Fruit fly (Drosophila melanogaster) whole organism, embryonic: ENCODE data around the gene frj.

ENCODE experiments used
- Adf1 ChIP-seq: fragments of 200-800 bp; sonication (Bioruptor generic); IDR thresholded peaks from 2 replicates; pipeline ENCODE4 v1.3.6; 2022; ENCODE audit warnings: missing biosample characterization, missing genetic modification characterization
- Bdp1 ChIP-seq: fragments of 200-800 bp; sonication (Bioruptor generic); optimal IDR thresholded peaks from 3 replicates; lab custom pipeline; 2016; ENCODE audit warnings: missing biosample characterization, missing genetic modification characterization
- CG10462 ChIP-seq: fragments of 200-800 bp; sonication (Bioruptor generic); optimal IDR thresholded peaks from 2 replicates; lab custom pipeline; 2016; ENCODE audit warnings: missing biosample characterization, missing genetic modification characterization
- CG11696 ChIP-seq: fragments of 200-800 bp; sonication (Bioruptor generic); IDR thresholded peaks from 2 replicates; pipeline ENCODE4 v1.3.6; 2022; ENCODE audit warnings: missing biosample characterization, missing genetic modification characterization
- CG13123 ChIP-seq: fragments of 200-800 bp; sonication (Bioruptor generic); optimal IDR thresholded peaks from 2 replicates; lab custom pipeline; 2016; ENCODE audit warnings: missing biosample characterization, missing genetic modification characterization
- CG13287 ChIP-seq: fragments of 200-800 bp; sonication (Bioruptor generic); IDR thresholded peaks from 2 replicates; pipeline ENCODE4 v1.3.6; 2022; ENCODE audit warnings: missing biosample characterization, missing genetic modification characterization; ENCODE audit not compliant: partially characterized antibody
- CG14014 ChIP-seq: fragments of 200-800 bp; sonication (Bioruptor generic); IDR thresholded peaks from 2 replicates; pipeline ENCODE4 v1.3.6; 2022; ENCODE audit warnings: missing biosample characterization, missing genetic modification characterization
- CG17186 ChIP-seq: fragments of 200-800 bp; sonication (Bioruptor generic); optimal IDR thresholded peaks from 3 replicates; lab custom pipeline; 2017; ENCODE audit warnings: missing biosample characterization, missing genetic modification reagents, missing genetic modification characterization
- CG1832 ChIP-seq: fragments of 200-800 bp; sonication (Bioruptor generic); optimal IDR thresholded peaks from 2 replicates; lab custom pipeline; 2017; ENCODE audit warnings: missing biosample characterization, mild to moderate bottlenecking, missing genetic modification characterization, inconsistent platforms
- CG2202 ChIP-seq: fragments of 200-800 bp; sonication (Bioruptor generic); optimal IDR thresholded peaks from 2 replicates; lab custom pipeline; 2018; ENCODE audit warnings: missing biosample characterization, mild to moderate bottlenecking, missing genetic modification characterization
- CG30020 ChIP-seq: fragments of 200-800 bp; optimal IDR thresholded peaks from 2 replicates; lab custom pipeline; 2019; ENCODE audit warnings: missing biosample characterization, mild to moderate bottlenecking, missing genetic modification characterization, moderate library complexity
- CG32767 ChIP-seq: fragments of 200-800 bp; sonication (Bioruptor generic); IDR thresholded peaks from 2 replicates; pipeline ENCODE4 v1.3.6; 2022; ENCODE audit warnings: missing biosample characterization, missing genetic modification characterization
- CG33213 ChIP-seq: fragments of 200-800 bp; sonication (Bioruptor generic); optimal IDR thresholded peaks from 3 replicates; lab custom pipeline; 2016; ENCODE audit warnings: missing biosample characterization, missing genetic modification characterization
- CG42726 ChIP-seq: fragments of 200-800 bp; sonication (Bioruptor generic); IDR thresholded peaks from 2 replicates; pipeline ENCODE4 v1.3.6; 2022; ENCODE audit warnings: missing biosample characterization, missing genetic modification characterization; ENCODE audit not compliant: partially characterized antibody
- CG4360 ChIP-seq: fragments of 200-800 bp; sonication (Bioruptor generic); IDR thresholded peaks from 2 replicates; pipeline ENCODE4 v1.3.6; 2022; ENCODE audit warnings: missing biosample characterization, missing genetic modification characterization
- CG6175 ChIP-seq: fragments of 200-800 bp; sonication (Bioruptor generic); IDR thresholded peaks from 3 replicates; pipeline ENCODE4 v1.3.6; 2022; ENCODE audit warnings: missing biosample characterization, missing genetic modification characterization
- CG6791 ChIP-seq: fragments of 200-800 bp; sonication (Bioruptor generic); IDR thresholded peaks from 3 replicates; pipeline ENCODE4 v1.3.6; 2022; ENCODE audit warnings: missing biosample characterization, missing genetic modification characterization; ENCODE audit not compliant: partially characterized antibody
- CG6813 ChIP-seq: fragments of 200-800 bp; sonication (Bioruptor generic); optimal IDR thresholded peaks from 2 replicates; lab custom pipeline; 2017; ENCODE audit warnings: missing biosample characterization, missing genetic modification characterization, mild to moderate bottlenecking, moderate library complexity, missing genetic modification reagents
- CG7987 ChIP-seq: fragments of 200-800 bp; sonication (Bioruptor generic); optimal IDR thresholded peaks from 2 replicates; lab custom pipeline; 2018; ENCODE audit warnings: missing biosample characterization, mild to moderate bottlenecking, missing genetic modification characterization, moderate library complexity
- CG8281 ChIP-seq: fragments of 200-800 bp; sonication (Bioruptor generic); optimal IDR thresholded peaks from 2 replicates; lab custom pipeline; 2018; ENCODE audit warnings: missing biosample characterization, mild to moderate bottlenecking, missing genetic modification characterization, moderate library complexity
- CG8765 ChIP-seq: fragments of 200-800 bp; sonication (Bioruptor generic); IDR thresholded peaks from 2 replicates; pipeline ENCODE4 v1.3.6; 2022; ENCODE audit warnings: missing biosample characterization, missing genetic modification characterization
- E2f1 ChIP-seq: fragments of 200-800 bp; sonication (Bioruptor generic); IDR thresholded peaks from 2 replicates; pipeline ENCODE4 v1.3.6; 2022; ENCODE audit warnings: missing biosample characterization, missing genetic modification characterization
- Ets65A ChIP-seq: fragments of 200-800 bp; sonication (Bioruptor generic); peaks from one replicate; lab custom pipeline; 2016; ENCODE audit warnings: missing biosample characterization, missing genetic modification characterization
- Hr3 ChIP-seq: fragments of 200-800 bp; sonication (Bioruptor generic); optimal IDR thresholded peaks from 3 replicates; lab custom pipeline; 2016; ENCODE audit warnings: missing biosample characterization, missing genetic modification characterization
- NFAT ChIP-seq: fragments of 200-800 bp; sonication (Bioruptor generic); IDR thresholded peaks from 2 replicates; pipeline ENCODE4 v1.3.6; 2022; ENCODE audit warnings: missing biosample characterization, missing genetic modification characterization
- Oli ChIP-seq: fragments of 200-800 bp; sonication (Bioruptor generic); optimal IDR thresholded peaks from 2 replicates; lab custom pipeline; 2018; ENCODE audit warnings: missing biosample characterization, mild to moderate bottlenecking, missing genetic modification characterization, moderate library complexity
- Pdp1 ChIP-seq, 2 experiments: fragments of 200-800 bp; sonication (Bioruptor generic); optimal IDR thresholded peaks; 3 replicates each; lab custom pipeline; 2016; ENCODE audit warnings: missing biosample characterization in 2 of 2, missing genetic modification characterization in 2 of 2, mild to moderate bottlenecking in 1 of 2, moderate library complexity in 1 of 2
- Ravus ChIP-seq: fragments of 200-800 bp; sonication (Bioruptor generic); IDR thresholded peaks from 2 replicates; pipeline ENCODE4 v1.3.6; 2022; ENCODE audit warnings: missing biosample characterization, missing genetic modification characterization
- Tbp ChIP-seq: fragments of >200 bp; optimal IDR thresholded peaks from 2 replicates; lab custom pipeline; 2018; ENCODE audit warnings: missing biosample characterization, missing genetic modification characterization
- Usf ChIP-seq: fragments of 200-800 bp; sonication (Bioruptor generic); optimal IDR thresholded peaks from 2 replicates; lab custom pipeline; 2017; ENCODE audit warnings: missing genotype, missing biosample characterization, missing genetic modification characterization
- Vsx1 ChIP-seq: fragments of 200-800 bp; sonication (Bioruptor generic); optimal IDR thresholded peaks from 2 replicates; lab custom pipeline; 2017; ENCODE audit warnings: missing biosample characterization, mild to moderate bottlenecking, missing genetic modification characterization, missing genetic modification reagents
- ash1 ChIP-seq: fragments of 200-800 bp; sonication (Bioruptor generic); optimal IDR thresholded peaks from 2 replicates; lab custom pipeline; 2018; ENCODE audit warnings: missing biosample characterization, mild to moderate bottlenecking, missing genetic modification characterization
- bowl ChIP-seq: fragments of 200-800 bp; sonication (Bioruptor generic); IDR thresholded peaks from 2 replicates; pipeline ENCODE4 v1.3.6; 2022; ENCODE audit warnings: missing biosample characterization, missing genetic modification characterization
- chif ChIP-seq, 2 experiments: fragments of 200-800 bp; sonication (Bioruptor generic); optimal IDR thresholded peaks; 3 replicates each; lab custom pipeline; 2016; ENCODE audit warnings: missing biosample characterization in 2 of 2, missing genetic modification characterization in 2 of 2
- crp ChIP-seq, 2 experiments: fragments of 200-800 bp; sonication (Bioruptor generic); optimal IDR thresholded peaks; 2 replicates in 1 of 2; 3 replicates in 1 of 2; lab custom pipeline; 2017; ENCODE audit warnings: missing biosample characterization in 2 of 2, missing genetic modification characterization in 2 of 2, mild to moderate bottlenecking in 1 of 2, moderate library complexity in 1 of 2
- dimm ChIP-seq: fragments of 200-800 bp; sonication (Bioruptor generic); IDR thresholded peaks from 2 replicates; pipeline ENCODE4 v1.3.6; 2022; ENCODE audit warnings: missing biosample characterization, missing genetic modification characterization
- dmrt11E ChIP-seq: fragments of 200-800 bp; sonication (Bioruptor generic); optimal IDR thresholded peaks from 3 replicates; lab custom pipeline; 2018; ENCODE audit warnings: missing biosample characterization, mild to moderate bottlenecking, missing genetic modification characterization, moderate library complexity
- gce ChIP-seq: fragments of 200-800 bp; sonication (Bioruptor generic); IDR thresholded peaks from 3 replicates; pipeline ENCODE4 v1.3.6; 2022; ENCODE audit warnings: missing biosample characterization, missing genetic modification characterization
- gcm ChIP-seq: fragments of 200-800 bp; sonication (Bioruptor generic); optimal IDR thresholded peaks from 2 replicates; lab custom pipeline; 2019; ENCODE audit warnings: missing biosample characterization, mild to moderate bottlenecking, missing genetic modification characterization, moderate library complexity
- knrl ChIP-seq: fragments of 200-800 bp; sonication (Bioruptor generic); IDR thresholded peaks from 3 replicates; pipeline ENCODE4 v1.3.6; 2022; ENCODE audit warnings: missing biosample characterization, missing genetic modification characterization; ENCODE audit not compliant: partially characterized antibody
- lola ChIP-seq, 3 experiments: fragments of >200 bp in 2 of 3; fragments of 200-800 bp in 1 of 3; sonication (Bioruptor generic) in 1 of 3; optimal IDR thresholded peaks; 2 replicates each; lab custom pipeline; 2017 to 2019; ENCODE audit warnings: missing biosample characterization in 3 of 3, missing genetic modification characterization in 3 of 3, mild to moderate bottlenecking in 1 of 3, moderate library complexity in 1 of 3
- nerfin-2 ChIP-seq: fragments of 200-800 bp; sonication (Bioruptor generic); IDR thresholded peaks from 2 replicates; pipeline ENCODE4 v1.3.6; 2022; ENCODE audit warnings: missing biosample characterization, missing genetic modification characterization; ENCODE audit not compliant: partially characterized antibody
- pfk ChIP-seq: fragments of 200-800 bp; sonication (Bioruptor generic); optimal IDR thresholded peaks from 2 replicates; lab custom pipeline; 2018; ENCODE audit warnings: missing biosample characterization, mild to moderate bottlenecking, missing genetic modification characterization, moderate library complexity
- ro ChIP-seq: fragments of 200-800 bp; sonication (Bioruptor generic); IDR thresholded peaks from 2 replicates; pipeline ENCODE4 v1.3.6; 2022; ENCODE audit warnings: missing biosample characterization, missing genetic modification characterization
- sr ChIP-seq: fragments of 200-800 bp; sonication (Bioruptor generic); IDR thresholded peaks from 3 replicates; pipeline ENCODE4 v1.3.6; 2022; ENCODE audit warnings: missing biosample characterization, missing genetic modification characterization
- tio ChIP-seq: fragments of 200-800 bp; sonication (Bioruptor generic); optimal IDR thresholded peaks from 2 replicates; lab custom pipeline; 2017; ENCODE audit warnings: missing biosample characterization, missing genetic modification characterization, inconsistent platforms
- trh ChIP-seq: fragments of 200-800 bp; sonication (Bioruptor generic); optimal IDR thresholded peaks from 2 replicates; lab custom pipeline; 2016; ENCODE audit warnings: missing biosample characterization, missing genetic modification characterization
- unc-4 ChIP-seq: fragments of 200-800 bp; sonication (Bioruptor generic); IDR thresholded peaks from 2 replicates; pipeline ENCODE4 v1.3.6; 2022; ENCODE audit warnings: missing biosample characterization, missing genetic modification characterization; ENCODE audit not compliant: partially characterized antibody
- unpg ChIP-seq: fragments of 200-800 bp; sonication (Bioruptor generic); optimal IDR thresholded peaks from 3 replicates; lab custom pipeline; 2018; ENCODE audit warnings: missing biosample characterization, mild to moderate bottlenecking, missing genetic modification characterization, moderate library complexity
- usp ChIP-seq: fragments of >200 bp; optimal IDR thresholded peaks from 2 replicates; lab custom pipeline; 2017; ENCODE audit warnings: missing biosample characterization, missing genetic modification characterization
- yki ChIP-seq: fragments of >200 bp; optimal IDR thresholded peaks from 3 replicates; lab custom pipeline; 2018

Gene frj

DNA sequence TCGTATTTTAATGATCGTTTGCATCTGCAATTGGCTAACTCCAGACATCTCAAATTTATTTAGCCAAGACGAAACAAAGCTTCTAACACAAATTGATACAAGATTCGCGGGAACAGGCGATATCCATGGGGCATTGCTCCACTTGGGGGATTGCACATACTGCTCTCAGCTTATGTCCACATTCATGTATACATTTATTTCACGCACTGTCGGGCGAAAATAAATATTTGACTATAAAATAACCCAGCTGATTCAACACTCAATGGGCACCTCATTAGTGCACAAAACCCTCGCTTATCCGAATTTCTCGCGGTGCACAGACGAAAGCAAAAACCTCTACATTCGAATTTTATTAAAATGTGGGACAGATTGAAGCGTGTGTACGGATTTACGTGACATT is 5.6 kb downstream of the frj start (continued):
- no peak for TF ChIP-seq yki (lab: Kevin White, UChicago)
- no peak for TF ChIP-seq CG13287 (GFP tag; lab: Robert Waterston, UW)
- no peak for TF ChIP-seq CG14014
- no peak for TF ChIP-seq pfk (GFP tag; lab: Kevin White, UChicago)
- peak; percentile 1 for TF ChIP-seq dmrt11E
- no peak for TF ChIP-seq Adf1 (GFP tag; lab: Robert Waterston, UW)
- no peak for TF ChIP-seq Pdp1 (GFP tag; optimal IDR thresholded peaks at IDR 0.05; lab: Kevin White, UChicago)
- no peak for TF ChIP-seq Ets65A (GFP tag; lab: Kevin White, UChicago)
- TF ChIP-seq CG32767 (GFP tag; lab: Robert Waterston, UW) = no peak
- peak; percentile 40; the same call in 1 of the 2 replicates for TF ChIP-seq CG4360 (GFP tag; lab: Robert Waterston, UW)
- no peak for TF ChIP-seq ro (GFP tag; lab: Robert Waterston, UW)
- TF ChIP-seq CG33213 (GFP tag; lab: Kevin White, UChicago) = peak; percentile 33
- no peak for TF ChIP-seq CG17186 (GFP tag; lab: Kevin White, UChicago)
- 0 out of 3 replicates have a peak, but pooled peaks have one; percentile 32 for TF ChIP-seq CG6791 (GFP tag; lab: Robert Waterston, UW)
- TF ChIP-seq gce (GFP tag; lab: Robert Waterston, UW) = no peak
- TF ChIP-seq lola (GFP tag; optimal IDR thresholded peaks at IDR 0.05; lab: Kevin White, UChicago) = peak in 1 of 3 experiments; percentile 5
- TF ChIP-seq Usf (GFP tag; lab: Kevin White, UChicago) = no peak
- TF ChIP-seq unpg (GFP tag; lab: Kevin White, UChicago) = peak; percentile 46
- TF ChIP-seq CG6175 (GFP tag; lab: Robert Waterston, UW) = no peak
- no peak for TF ChIP-seq dimm
- no peak for TF ChIP-seq unc-4 (GFP tag; lab: Robert Waterston, UW)
- no peak for TF ChIP-seq usp (GFP tag; lab: Kevin White, UChicago)
- no peak for TF ChIP-seq CG13123 (GFP tag; lab: Kevin White, UChicago)
- no peak for TF ChIP-seq CG30020 (tag; lab: Kevin White, UChicago)
- TF ChIP-seq sr (GFP tag; lab: Robert Waterston, UW) = 0 out of 3 replicates have a peak, but pooled peaks have one; percentile 23
- peak; percentile 70 for TF ChIP-seq CG6813
- TF ChIP-seq Oli (tag; lab: Kevin White, UChicago) = no peak
- peak; percentile 25 for TF ChIP-seq CG8281 (tag; lab: Kevin White, UChicago)
- TF ChIP-seq knrl = no peak
- TF ChIP-seq Ravus (GFP tag; lab: Robert Waterston, UW) = no peak
- no peak for TF ChIP-seq tio (GFP tag; lab: Kevin White, UChicago)
- no peak for TF ChIP-seq Bdp1 (GFP tag; lab: Kevin White, UChicago)
- no peak for TF ChIP-seq Hr3 (GFP tag; lab: Kevin White, UChicago)
- TF ChIP-seq ash1 (GFP tag; lab: Kevin White, UChicago) = no peak
- peak; percentile 1 for TF ChIP-seq CG2202 (tag; lab: Kevin White, UChicago)
- TF ChIP-seq E2f1 = no peak
- no peak for TF ChIP-seq CG42726 (GFP tag; lab: Robert Waterston, UW)
- peak; percentile 55; the same call in 1 of the 2 replicates for TF ChIP-seq CG11696
- no peak for TF ChIP-seq CG8765
- no peak for TF ChIP-seq Tbp (GFP tag; lab: Kevin White, UChicago)
- no peak for TF ChIP-seq trh
- TF ChIP-seq NFAT (GFP tag; lab: Robert Waterston, UW) = no peak
- TF ChIP-seq CG7987 (GFP tag; lab: Kevin White, UChicago) = peak; percentile 65
- peak; percentile 37 for TF ChIP-seq gcm
- no peak for TF ChIP-seq crp (GFP tag; optimal IDR thresholded peaks at IDR 0.05; lab: Kevin White, UChicago)
- no peak for TF ChIP-seq Vsx1 (GFP tag; lab: Kevin White, UChicago)
- no peak for TF ChIP-seq CG1832 (GFP tag; lab: Kevin White, UChicago)
- peak in 1 of 2 experiments; percentile 34 for TF ChIP-seq chif (GFP tag; optimal IDR thresholded peaks at IDR 0.05; lab: Kevin White, UChicago)
- TF ChIP-seq nerfin-2 (GFP tag; lab: Robert Waterston, UW) = no peak
- TF ChIP-seq CG10462 (GFP tag; lab: Kevin White, UChicago) = no peak
- no peak for TF ChIP-seq bowl
